Worm (Caenorhabditis elegans): ENCODE results near the gene Y1B5A.1.

Gene Y1B5A.1

ce11 chrX:7068400-7068799 is 16.8 kb upstream of the Y1B5A.1 start, which contains the start of gene pdi-6 (continued):
- TF ChIP-seq unc-120 (tag; optimal IDR thresholded peaks at IDR 0.05; ENCODE audit: poor library complexity, severe bottlenecking): peak; percentile 14
- TF ChIP-seq nhr-237 (tag; optimal IDR thresholded peaks at IDR 0.05): peak; percentile 45
- TF ChIP-seq sem-2 (GFP tag; optimal IDR thresholded peaks at IDR 0.05): no peak
- no peak for TF ChIP-seq mab-5 (tag; optimal IDR thresholded peaks at IDR 0.05)
- TF ChIP-seq pha-4 (tag; optimal IDR thresholded peaks at IDR 0.05): peak; percentile 81
- TF ChIP-seq ces-1 (GFP tag; optimal IDR thresholded peaks at IDR 0.05): peak; percentile 54
- peak; percentile 41 for TF ChIP-seq unc-62 (GFP tag; optimal IDR thresholded peaks at IDR 0.05)
- TF ChIP-seq M03D4.4 (tag; optimal IDR thresholded peaks at IDR 0.05): no peak
- TF ChIP-seq zip-8 (tag; optimal IDR thresholded peaks at IDR 0.05): no peak

DNA sequence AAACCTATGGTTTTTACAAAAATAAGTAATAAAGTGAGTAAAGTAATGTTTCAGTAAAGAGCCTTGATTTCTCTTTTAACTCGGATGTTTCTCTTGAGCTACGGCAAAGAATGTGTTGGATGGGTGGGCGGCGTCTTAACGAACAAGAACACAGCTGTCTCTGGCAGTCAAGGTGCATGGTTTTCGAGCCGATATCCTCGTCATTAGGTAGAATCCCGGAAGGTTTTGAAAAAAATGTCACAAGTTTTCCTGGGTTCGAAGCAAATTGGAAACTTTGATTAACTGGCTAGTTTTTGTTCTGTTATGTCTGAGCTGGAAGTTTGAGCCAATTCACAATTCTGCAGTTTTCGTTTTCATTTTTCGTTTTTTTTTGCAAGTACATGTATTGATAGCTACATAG is 9.9 kb upstream of the Y1B5A.1 start, which contains the start of gene B0403.6:
TSS of gene B0403.6 (minus strand) at position 101 of the 400 bp plus-strand sequence.
- TF ChIP-seq elt-3 (tag; optimal IDR thresholded peaks at IDR 0.05) (no peak), zip-8 (tag; optimal IDR thresholded peaks at IDR 0.05) (no peak), nhr-76 (tag; optimal IDR thresholded peaks at IDR 0.05) (no peak), nhr-28 (tag; optimal IDR thresholded peaks at IDR 0.05) (no peak), flh-1 (GFP tag; optimal IDR thresholded peaks at IDR 0.05) (no peak), tbx-8 (GFP tag; optimal IDR thresholded peaks at IDR 0.05) (no peak), snpc-4 (tag; optimal IDR thresholded peaks at IDR 0.05) (no peak), drap-1 (GFP tag; optimal IDR thresholded peaks at IDR 0.05) (no peak), unc-39 (tag; optimal IDR thresholded peaks at IDR 0.05) (no peak), bed-3 (GFP tag; optimal IDR thresholded peaks at IDR 0.05) (no peak), sem-2 (GFP tag; optimal IDR thresholded peaks at IDR 0.05) (no peak), ceh-39 (tag; optimal IDR thresholded peaks at IDR 0.05) (no peak)

ce11 chrX:7076485-7076884 is 8.7 kb upstream of the Y1B5A.1 start:
- TF ChIP-seq ceh-83 (GFP tag; optimal IDR thresholded peaks at IDR 0.05) (no peak), lin-32 (GFP tag; optimal IDR thresholded peaks at IDR 0.05) (no peak), unc-120 (tag; optimal IDR thresholded peaks at IDR 0.05; ENCODE audit: poor library complexity, severe bottlenecking) (no peak), hlh-1 (tag; optimal IDR thresholded peaks at IDR 0.05) (no peak), lsy-2 (tag; optimal IDR thresholded peaks at IDR 0.05) (no peak), cnd-1 (tag; optimal IDR thresholded peaks at IDR 0.05) (no peak), elt-3 (tag; optimal IDR thresholded peaks at IDR 0.05) (no peak), zip-8 (tag; optimal IDR thresholded peaks at IDR 0.05) (no peak), bed-3 (GFP tag; optimal IDR thresholded peaks at IDR 0.05) (no peak), mab-5 (tag; optimal IDR thresholded peaks at IDR 0.05) (no peak), unc-39 (tag; optimal IDR thresholded peaks at IDR 0.05) (no peak), sptf-1 (tag; optimal IDR thresholded peaks at IDR 0.05) (no peak)

ce11 chrX:7085912-7086311 is 745 bp downstream of the Y1B5A.1 start, which contains the start of gene C36B7.4:
TSS of gene C36B7.4 (minus strand) at chrX:7086012.
- TF ChIP-seq unc-62 (GFP tag; optimal IDR thresholded peaks at IDR 0.05) (no peak), drap-1 (GFP tag; optimal IDR thresholded peaks at IDR 0.05) (no peak), lin-32 (GFP tag; optimal IDR thresholded peaks at IDR 0.05) (no peak), ham-2 (GFP tag; optimal IDR thresholded peaks at IDR 0.05) (no peak), nhr-2 (tag; optimal IDR thresholded peaks at IDR 0.05) (no peak), elt-3 (tag; optimal IDR thresholded peaks at IDR 0.05) (no peak), nhr-237 (tag; optimal IDR thresholded peaks at IDR 0.05) (no peak), zip-8 (tag; optimal IDR thresholded peaks at IDR 0.05) (no peak), nhr-76 (tag; optimal IDR thresholded peaks at IDR 0.05) (no peak), blmp-1 (tag; optimal IDR thresholded peaks at IDR 0.05) (no peak), ces-1 (GFP tag; optimal IDR thresholded peaks at IDR 0.05) (no peak), unc-120 (tag; optimal IDR thresholded peaks at IDR 0.05; ENCODE audit: poor library complexity, severe bottlenecking) (no peak), ceh-43 (GFP tag; optimal IDR thresholded peaks at IDR 0.05) (no peak), nhr-12 (tag; optimal IDR thresholded peaks at IDR 0.05) (no peak), M03D4.4 (tag; optimal IDR thresholded peaks at IDR 0.05) (no peak), ztf-11 (tag; optimal IDR thresholded peaks at IDR 0.05) (no peak), ceh-39 (tag; optimal IDR thresholded peaks at IDR 0.05) (no peak), unc-39 (tag; optimal IDR thresholded peaks at IDR 0.05) (no peak)

ce11 chrX:7096349-7096748 is 11.2 kb downstream of the Y1B5A.1 start, which contains the start of gene C36B7.5:
TSS of gene C36B7.5 (minus strand) at chrX:7096449.
- TF ChIP-seq tbx-8 (GFP tag; optimal IDR thresholded peaks at IDR 0.05): no peak
- no peak for TF ChIP-seq sptf-1 (tag; optimal IDR thresholded peaks at IDR 0.05)
- no peak for TF ChIP-seq pha-4 (tag; optimal IDR thresholded peaks at IDR 0.05)

Data from whole organism, mixed stage, embryonic.